Worm (Caenorhabditis elegans) whole organism, L4/young adult: ENCODE data around the gene sri-46.

Experiments
- W03F9.2 ChIP-seq: fragments of 150-350 bp; optimal IDR thresholded peaks from 2 replicates; lab custom pipeline; 2014; ENCODE audit warnings: missing biosample characterization, missing genetic modification characterization
- dao-5 ChIP-seq: sonication (generic microtip); optimal IDR thresholded peaks from 2 replicates; lab custom pipeline; 2016; ENCODE audit warnings: missing genotype, missing genetic modification characterization, moderate library complexity, missing compliant biosample characterization
- him-1 ChIP-seq: sonication (generic microtip); optimal IDR thresholded peaks from 2 replicates; lab custom pipeline; 2016; ENCODE audit warnings: missing genotype, missing genetic modification reagents, missing genetic modification characterization, missing compliant biosample characterization

The sri-46 gene

ce11 chrII:671025-671424, at the start of gene sri-46:
TSS of gene sri-46 (minus strand) at chrII:671125.
- TF ChIP-seq dao-5 (tag; lab: Kevin White, UChicago): no peak
- TF ChIP-seq W03F9.2 (tag; lab: Kevin White, UChicago): no peak
- TF ChIP-seq him-1 (tag; lab: Kevin White, UChicago): no peak

ce11 chrII:709081-709480, 38.2 kb upstream of the sri-46 start, which contains the start of gene T02H6.1:
TSS of gene T02H6.1 (plus strand) at chrII:709381.
- TF ChIP-seq dao-5 (tag; lab: Kevin White, UChicago) (no peak), him-1 (tag; lab: Kevin White, UChicago) (no peak), W03F9.2 (tag; lab: Kevin White, UChicago) (no peak)

- no peak for TF ChIP-seq him-1 (tag; lab: Kevin White, UChicago)
- TF ChIP-seq W03F9.2 (tag; lab: Kevin White, UChicago): no peak
- TF ChIP-seq dao-5 (tag; lab: Kevin White, UChicago): no peak
Measured at ce11 chrII:701371-702139, 30.6 kb upstream of the sri-46 start, which contains the start of gene thoc-1. TSS of gene thoc-1 (plus strand) at chrII:702107.

- TF ChIP-seq W03F9.2 (tag; lab: Kevin White, UChicago) (no peak), dao-5 (tag; lab: Kevin White, UChicago) (no peak), him-1 (tag; lab: Kevin White, UChicago) (no peak)
Measured at ce11 chrII:701025-701370, 30.1 kb upstream of the sri-46 start, which contains the start of gene T02H6.11. TSS of gene T02H6.11 (minus strand) at chrII:701125.

- TF ChIP-seq W03F9.2 (tag; lab: Kevin White, UChicago) (no peak), him-1 (tag; lab: Kevin White, UChicago) (no peak), dao-5 (tag; lab: Kevin White, UChicago) (no peak)
Measured at ce11 chrII:691550-691949, 20.6 kb upstream of the sri-46 start, which contains the start of gene T02H6.3. TSS of gene T02H6.3 (plus strand) at chrII:691850.

- no peak for TF ChIP-seq him-1 (tag; lab: Kevin White, UChicago)
- TF ChIP-seq W03F9.2 (tag; lab: Kevin White, UChicago): no peak
- TF ChIP-seq dao-5 (tag; lab: Kevin White, UChicago): no peak
Measured at ce11 chrII:689749-690148, 18.8 kb upstream of the sri-46 start, which contains the start of gene T02H6.4. TSS of gene T02H6.4 (plus strand) at chrII:690049.

ce11 chrII:684811-685210, 13.9 kb upstream of the sri-46 start, which contains the start of gene T02H6.5:
TSS of gene T02H6.5 (plus strand) at chrII:685111.
- TF ChIP-seq dao-5 (tag; lab: Kevin White, UChicago) (no peak), W03F9.2 (tag; lab: Kevin White, UChicago) (no peak), him-1 (tag; lab: Kevin White, UChicago) (no peak)

ce11 chrII:683467-683866, 12.5 kb upstream of the sri-46 start, which contains the start of gene T02H6.6:
TSS of gene T02H6.6 (plus strand) at chrII:683767.
- TF ChIP-seq him-1 (tag; lab: Kevin White, UChicago) (no peak), dao-5 (tag; lab: Kevin White, UChicago) (no peak), W03F9.2 (tag; lab: Kevin White, UChicago) (no peak)

ce11 chrII:682326-682725, 11.4 kb upstream of the sri-46 start, which contains the start of gene T02H6.7:
TSS of gene T02H6.7 (plus strand) at chrII:682626.
- no peak for TF ChIP-seq dao-5 (tag; lab: Kevin White, UChicago)
- TF ChIP-seq W03F9.2 (tag; lab: Kevin White, UChicago): no peak
- no peak for TF ChIP-seq him-1 (tag; lab: Kevin White, UChicago)

- TF ChIP-seq W03F9.2 (tag; lab: Kevin White, UChicago) (no peak), him-1 (tag; lab: Kevin White, UChicago) (no peak), dao-5 (tag; lab: Kevin White, UChicago) (no peak)
Measured at ce11 chrII:680612-681011, 9.7 kb upstream of the sri-46 start, which contains the start of the genes T02H6.10 and T02H6.8. TSS of gene T02H6.10 (minus strand) at chrII:680712. TSS of gene T02H6.8 (plus strand) at chrII:680832.

- TF ChIP-seq W03F9.2 (tag; lab: Kevin White, UChicago) (no peak), dao-5 (tag; lab: Kevin White, UChicago) (no peak), him-1 (tag; lab: Kevin White, UChicago) (no peak)
Measured at ce11 chrII:678581-678980, 7.7 kb upstream of the sri-46 start, which contains the start of gene T02H6.9. TSS of gene T02H6.9 (plus strand) at chrII:678881.

ce11 chrII:675822-676221, 4.9 kb upstream of the sri-46 start:
- TF ChIP-seq him-1 (tag; lab: Kevin White, UChicago) (no peak), W03F9.2 (tag; lab: Kevin White, UChicago) (no peak), dao-5 (tag; lab: Kevin White, UChicago) (no peak)

ce11 chrII:675303-675702, 4.4 kb upstream of the sri-46 start, which contains the start of gene Y39F10C.1:
TSS of gene Y39F10C.1 (plus strand) at chrII:675603.
- TF ChIP-seq dao-5 (tag; lab: Kevin White, UChicago) (no peak), him-1 (tag; lab: Kevin White, UChicago) (no peak), W03F9.2 (tag; lab: Kevin White, UChicago) (no peak)
